Worm (Caenorhabditis elegans) whole organism, late embryonic: ENCODE measurements around the gene T22B7.3.

Experiments used
- ceh-14 ChIP-seq: sonication (generic microtip); optimal IDR thresholded peaks from 2 replicates; lab custom pipeline; 2016; ENCODE audit warnings: missing genotype, missing genetic modification characterization, missing compliant biosample characterization
- che-1 ChIP-seq: sonication (generic microtip); optimal IDR thresholded peaks from 2 replicates; lab custom pipeline; 2016; ENCODE audit warnings: mild to moderate bottlenecking, missing genetic modification characterization, missing compliant biosample characterization
- hlh-15 ChIP-seq: sonication (generic microtip); optimal IDR thresholded peaks from 2 replicates; lab custom pipeline; 2016; ENCODE audit warnings: missing genetic modification characterization, missing compliant biosample characterization
- syd-9 ChIP-seq: sonication (generic microtip); optimal IDR thresholded peaks from 2 replicates; lab custom pipeline; 2016; ENCODE audit warnings: mild to moderate bottlenecking, missing genetic modification characterization, moderate library complexity, missing compliant biosample characterization

- TF ChIP-seq che-1 (tag; lab: Kevin White, UChicago), result no peak
- no peak for TF ChIP-seq syd-9
- TF ChIP-seq ceh-14 (tag; lab: Kevin White, UChicago), result no peak
- no peak for TF ChIP-seq hlh-15
These were observed 15.5 kb upstream of the T22B7.3 start, which contains the start of gene T22B7.8 for ce11 chrX:5631626-5632025.
